Fruit fly (Drosophila melanogaster) whole organism, wandering third instar larva: Measurements from ENCODE around the gene CG1146.

Experiments used
- Abd-B ChIP-seq: fragments of >200 bp; optimal IDR thresholded peaks from 2 replicates; lab custom pipeline; 2017; ENCODE audit warnings: missing biosample characterization, missing genetic modification characterization
- CG32264 ChIP-seq: fragments of 200-800 bp; sonication (Bioruptor generic); optimal IDR thresholded peaks from 2 replicates; lab custom pipeline; 2016; ENCODE audit warnings: missing biosample characterization, missing genetic modification characterization
- CG9705 ChIP-seq: fragments of 200-800 bp; sonication (Bioruptor generic); optimal IDR thresholded peaks from 2 replicates; lab custom pipeline; 2018; ENCODE audit warnings: missing biosample characterization, mild to moderate bottlenecking, missing genetic modification characterization
- CrebA ChIP-seq: fragments of 200-800 bp; sonication (Bioruptor generic); optimal IDR thresholded peaks from 2 replicates; lab custom pipeline; 2016; ENCODE audit warnings: missing biosample characterization, mild to moderate bottlenecking, missing genetic modification characterization, borderline replicate concordance
- Dfd ChIP-seq: fragments of >200 bp; optimal IDR thresholded peaks from 2 replicates; lab custom pipeline; 2017; ENCODE audit warnings: missing biosample characterization, missing genetic modification characterization
- Dif ChIP-seq: fragments of 200-275, 200-300 bp; sonication (Bioruptor generic); optimal IDR thresholded peaks from 2 replicates; lab custom pipeline; 2018; ENCODE audit warnings: missing biosample characterization, missing genetic modification characterization; ENCODE audit not compliant: partially characterized antibody
- GATAd ChIP-seq: sonication (Bioruptor generic); optimal IDR thresholded peaks from 2 replicates; lab custom pipeline; 2016; ENCODE audit warnings: missing biosample characterization, missing genetic modification characterization
- HLH106 ChIP-seq: fragments of 200-800 bp; optimal IDR thresholded peaks from 3 replicates; lab custom pipeline; 2019; ENCODE audit warnings: missing biosample characterization, mild to moderate bottlenecking, missing genetic modification characterization, moderate library complexity
- Hnf4 ChIP-seq: fragments of 200-800 bp; sonication (Bioruptor generic); optimal IDR thresholded peaks from 2 replicates; lab custom pipeline; 2016; ENCODE audit warnings: missing biosample characterization, mild to moderate bottlenecking, missing genetic modification characterization
- Hr78 ChIP-seq: fragments of >200 bp; optimal IDR thresholded peaks from 2 replicates; lab custom pipeline; 2017; ENCODE audit warnings: missing biosample characterization, missing genetic modification characterization
- Hr83 ChIP-seq: fragments of 200-300 bp; sonication (Bioruptor generic); optimal IDR thresholded peaks from 2 replicates; lab custom pipeline; 2016; ENCODE audit warnings: missing biosample characterization, mild to moderate bottlenecking, missing genetic modification characterization, moderate library complexity; ENCODE audit not compliant: poor library complexity, severe bottlenecking
- Jra ChIP-seq: sonication (Bioruptor generic); optimal IDR thresholded peaks from 2 replicates; lab custom pipeline; 2016; ENCODE audit warnings: missing biosample characterization, missing genetic modification characterization
- Mio ChIP-seq: sonication (Bioruptor generic); optimal IDR thresholded peaks from 2 replicates; lab custom pipeline; 2016; ENCODE audit warnings: missing biosample characterization, missing genetic modification characterization
- Myc ChIP-seq: fragments of >200 bp; optimal IDR thresholded peaks from 2 replicates; lab custom pipeline; 2017
- N ChIP-seq: fragments of >200 bp; optimal IDR thresholded peaks from 2 replicates; lab custom pipeline; 2018; ENCODE audit warnings: missing biosample characterization, missing external identifiers, missing genetic modification characterization
- OdsH ChIP-seq: fragments of 200-800 bp; sonication (Bioruptor generic); optimal IDR thresholded peaks from 2 replicates; lab custom pipeline; 2016; ENCODE audit warnings: missing biosample characterization, mild to moderate bottlenecking, missing genetic modification characterization
- Rel ChIP-seq, 2 experiments: fragments of 200-800 bp; sonication (Bioruptor generic) in 1 of 2; optimal IDR thresholded peaks; 2 replicates in 1 of 2; 3 replicates in 1 of 2; lab custom pipeline; 2016 to 2019; ENCODE audit warnings: mild to moderate bottlenecking in 2 of 2, missing biosample characterization in 2 of 2, missing genetic modification characterization in 2 of 2, moderate library complexity in 1 of 2
- Sp1 ChIP-seq: fragments of 200-800 bp; sonication (Bioruptor generic); optimal IDR thresholded peaks from 3 replicates; lab custom pipeline; 2019; ENCODE audit warnings: missing biosample characterization, mild to moderate bottlenecking, missing genetic modification characterization, moderate library complexity
- Vsx2 ChIP-seq: fragments of 200-300, 225-300 bp; sonication (Bioruptor generic); optimal IDR thresholded peaks from 2 replicates; lab custom pipeline; 2018; ENCODE audit warnings: missing biosample characterization, missing genetic modification characterization; ENCODE audit not compliant: partially characterized antibody
- br ChIP-seq: fragments of 200-800 bp; sonication (Bioruptor generic); optimal IDR thresholded peaks from 2 replicates; lab custom pipeline; 2016; ENCODE audit warnings: missing biosample characterization, missing genetic modification characterization
- brk ChIP-seq: fragments of 200-800 bp; sonication (Bioruptor generic); optimal IDR thresholded peaks from 2 replicates; lab custom pipeline; 2016; ENCODE audit warnings: missing biosample characterization, mild to moderate bottlenecking, missing genetic modification characterization
- dl ChIP-seq, 2 experiments: fragments of 175-275, 200-275 bp in 1 of 2; fragments of 200-275 bp in 1 of 2; sonication (Bioruptor generic); optimal IDR thresholded peaks; lab custom pipeline; 2018; ENCODE audit warnings: mild to moderate bottlenecking in 2 of 2, missing biosample characterization in 2 of 2, missing genetic modification characterization in 2 of 2, moderate library complexity in 2 of 2; ENCODE audit not compliant: partially characterized antibody in 2 of 2, insufficient read depth in 1 of 2
- dmrt93B ChIP-seq: fragments of 200-800 bp; sonication (Bioruptor generic); optimal IDR thresholded peaks from 2 replicates; lab custom pipeline; 2018; ENCODE audit warnings: missing biosample characterization, mild to moderate bottlenecking, missing genetic modification characterization
- dsf ChIP-seq: sonication (Bioruptor generic); optimal IDR thresholded peaks from 2 replicates; lab custom pipeline; 2016; ENCODE audit warnings: missing biosample characterization, missing genetic modification characterization, borderline replicate concordance
- ey ChIP-seq: fragments of 200-800 bp; sonication (Bioruptor generic); optimal IDR thresholded peaks from 2 replicates; lab custom pipeline; 2016; ENCODE audit warnings: missing biosample characterization, missing genetic modification characterization
- foxo ChIP-seq, 2 experiments: fragments of 200-800 bp; sonication (Bioruptor generic); optimal IDR thresholded peaks; 2 replicates in 1 of 2; 3 replicates in 1 of 2; lab custom pipeline; 2016 to 2017; ENCODE audit warnings: missing biosample characterization in 2 of 2, missing genetic modification characterization in 2 of 2
- fru ChIP-seq: fragments of 200-800 bp; sonication (Bioruptor generic); optimal IDR thresholded peaks from 3 replicates; lab custom pipeline; 2016; ENCODE audit warnings: missing biosample characterization, mild to moderate bottlenecking, missing genetic modification characterization
- h ChIP-seq: fragments of 200-800 bp; sonication (Bioruptor generic); optimal IDR thresholded peaks from 3 replicates; lab custom pipeline; 2016; ENCODE audit warnings: missing biosample characterization, mild to moderate bottlenecking, missing genetic modification characterization
- jim ChIP-seq: fragments of 175-275, 200-325 bp; sonication (Bioruptor generic); optimal IDR thresholded peaks from 2 replicates; lab custom pipeline; 2016; ENCODE audit warnings: missing biosample characterization, mild to moderate bottlenecking, missing genetic modification characterization
- lola ChIP-seq: fragments of >200 bp; optimal IDR thresholded peaks from 2 replicates; lab custom pipeline; 2017; ENCODE audit warnings: missing biosample characterization, missing genetic modification characterization
- pan ChIP-seq: fragments of >200 bp; optimal IDR thresholded peaks from 2 replicates; lab custom pipeline; 2017
- psq ChIP-seq: fragments of 200-800 bp; sonication (Bioruptor generic); optimal IDR thresholded peaks from 3 replicates; lab custom pipeline; 2017; ENCODE audit warnings: missing biosample characterization, mild to moderate bottlenecking, missing genetic modification characterization, moderate library complexity
- rgr ChIP-seq: fragments of 200-800 bp; sonication (Bioruptor generic); optimal IDR thresholded peaks from 3 replicates; lab custom pipeline; 2016; ENCODE audit warnings: missing biosample characterization, mild to moderate bottlenecking, missing genetic modification characterization
- sage ChIP-seq: fragments of 200-800 bp; sonication (Bioruptor generic); optimal IDR thresholded peaks from 2 replicates; lab custom pipeline; 2016; ENCODE audit warnings: missing biosample characterization, mild to moderate bottlenecking, missing genetic modification characterization
- sv ChIP-seq: fragments of 200-800 bp; sonication (Bioruptor generic); optimal IDR thresholded peaks from 3 replicates; lab custom pipeline; 2016; ENCODE audit warnings: missing biosample characterization, missing genetic modification characterization
- tai ChIP-seq: sonication (Bioruptor generic); optimal IDR thresholded peaks from 2 replicates; lab custom pipeline; 2016; ENCODE audit warnings: missing biosample characterization, missing genetic modification characterization
- usp ChIP-seq: fragments of >200 bp; optimal IDR thresholded peaks from 2 replicates; lab custom pipeline; 2017; ENCODE audit warnings: missing biosample characterization, missing genetic modification characterization
- woc ChIP-seq: sonication (Bioruptor generic); optimal IDR thresholded peaks from 2 replicates; lab custom pipeline; 2016; ENCODE audit warnings: missing biosample characterization, mild to moderate bottlenecking, missing genetic modification characterization

The CG1146 gene

DNA sequence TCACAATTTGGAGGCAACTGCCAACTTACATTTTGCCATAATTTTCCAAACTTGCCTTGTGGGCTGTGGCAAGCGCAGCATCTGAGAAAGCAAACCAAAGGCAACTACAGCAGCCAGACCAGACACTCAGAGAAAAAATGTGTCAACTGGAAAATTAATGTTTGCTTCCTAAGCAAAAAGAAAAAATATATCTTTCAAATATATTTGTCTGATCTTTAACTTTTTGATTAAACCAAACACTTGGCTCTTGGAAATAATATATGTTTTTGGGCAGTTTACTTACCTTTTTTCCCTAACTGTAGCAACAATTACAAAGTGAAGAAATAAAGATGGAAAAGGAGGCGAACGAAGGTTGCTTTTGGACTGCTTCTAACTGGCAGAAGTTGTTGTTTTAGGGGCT, 1.4 kb upstream of the CG1146 start (continued):
- no peak for TF ChIP-seq dsf (GFP tag; lab: Kevin White, UChicago)
- no peak for TF ChIP-seq Vsx2
- TF ChIP-seq CrebA (GFP tag; lab: Kevin White, UChicago), result no peak
- peak; percentile 6 for TF ChIP-seq psq (GFP tag; lab: Kevin White, UChicago)
- TF ChIP-seq lola, result no peak
- TF ChIP-seq usp (GFP tag; lab: Kevin White, UChicago), result no peak
- no peak for TF ChIP-seq brk (GFP tag; lab: Kevin White, UChicago)

DNA sequence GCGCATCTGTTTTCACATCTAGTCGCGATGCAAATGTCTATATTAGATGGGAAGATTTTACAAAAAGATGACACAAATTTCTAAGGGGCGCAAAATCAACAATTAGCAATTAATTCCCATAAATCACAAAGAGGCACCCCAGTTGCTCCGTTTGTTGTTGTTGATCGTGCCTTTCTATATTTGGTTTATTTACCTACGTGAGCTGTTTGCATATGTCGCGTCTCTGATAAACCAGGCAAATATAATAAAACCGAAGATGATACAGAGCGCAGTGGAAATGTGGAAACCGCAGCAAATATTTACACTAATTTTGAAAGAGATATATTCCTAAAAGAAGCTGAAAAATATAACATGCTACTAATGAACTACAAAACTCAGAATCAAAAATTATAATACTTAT, 834 bp downstream of the CG1146 start:
- TF ChIP-seq Myc (lab: Kevin White, UChicago), result no peak
- no peak for TF ChIP-seq Mio (GFP tag; lab: Kevin White, UChicago)
- TF ChIP-seq Sp1, result peak; percentile 15
- TF ChIP-seq sv, result peak; percentile 7
- TF ChIP-seq dl (GFP tag; optimal IDR thresholded peaks at IDR 0.05; lab: Kevin White, UChicago; ENCODE audit: insufficient read depth in 1 of 2, partially characterized antibody in 2 of 2), result no peak
- peak; percentile 12 for TF ChIP-seq HLH106 (tag; lab: Kevin White, UChicago)
- peak in 1 of 2 experiments; percentile 46 for TF ChIP-seq foxo (GFP tag; optimal IDR thresholded peaks at IDR 0.05; lab: Kevin White, UChicago)
- peak; percentile 41 for TF ChIP-seq Hnf4
- TF ChIP-seq Vsx2, result no peak
- no peak for TF ChIP-seq GATAd (GFP tag; lab: Kevin White, UChicago)
- TF ChIP-seq brk (GFP tag; lab: Kevin White, UChicago), result no peak
- no peak for TF ChIP-seq CrebA (GFP tag; lab: Kevin White, UChicago)
- TF ChIP-seq Hr78 (GFP tag; lab: Kevin White, UChicago), result no peak
- TF ChIP-seq dmrt93B, result peak; percentile 10
- no peak for TF ChIP-seq pan (lab: Kevin White, UChicago)
- TF ChIP-seq tai (GFP tag; lab: Kevin White, UChicago), result no peak
- no peak for TF ChIP-seq dsf (GFP tag; lab: Kevin White, UChicago)
- no peak for TF ChIP-seq sage (GFP tag; lab: Kevin White, UChicago)
- peak; percentile 6 for TF ChIP-seq OdsH (GFP tag; lab: Kevin White, UChicago)
- TF ChIP-seq Hr83, result peak; percentile 72
- TF ChIP-seq psq (GFP tag; lab: Kevin White, UChicago), result no peak
- TF ChIP-seq Abd-B (GFP tag; lab: Kevin White, UChicago), result no peak
- TF ChIP-seq Jra (GFP tag; lab: Kevin White, UChicago), result no peak
- no peak for TF ChIP-seq fru (GFP tag; lab: Kevin White, UChicago)
- TF ChIP-seq br (GFP tag; lab: Kevin White, UChicago), result no peak
- TF ChIP-seq Dfd (GFP tag; lab: Kevin White, UChicago), result no peak
- peak; percentile 61 for TF ChIP-seq h
- no peak for TF ChIP-seq jim (GFP tag; lab: Kevin White, UChicago)
- peak; percentile 4 for TF ChIP-seq woc (GFP tag; lab: Kevin White, UChicago)
- TF ChIP-seq rgr (GFP tag; lab: Kevin White, UChicago), result peak; percentile 11
- no peak for TF ChIP-seq N (GFP tag; lab: Kevin White, UChicago)
- TF ChIP-seq CG9705, result peak; percentile 27
- peak; percentile 16 for TF ChIP-seq CG32264 (GFP tag; lab: Kevin White, UChicago)
- no peak for TF ChIP-seq Rel (GFP tag; optimal IDR thresholded peaks at IDR 0.05; lab: Kevin White, UChicago)
- no peak for TF ChIP-seq Rel (tag; optimal IDR thresholded peaks at IDR 0.05; lab: Kevin White, UChicago)
- TF ChIP-seq lola, result no peak
- TF ChIP-seq ey, result peak; percentile 14
- TF ChIP-seq Dif (GFP tag; lab: Kevin White, UChicago), result no peak
- TF ChIP-seq usp (GFP tag; lab: Kevin White, UChicago), result no peak

DNA sequence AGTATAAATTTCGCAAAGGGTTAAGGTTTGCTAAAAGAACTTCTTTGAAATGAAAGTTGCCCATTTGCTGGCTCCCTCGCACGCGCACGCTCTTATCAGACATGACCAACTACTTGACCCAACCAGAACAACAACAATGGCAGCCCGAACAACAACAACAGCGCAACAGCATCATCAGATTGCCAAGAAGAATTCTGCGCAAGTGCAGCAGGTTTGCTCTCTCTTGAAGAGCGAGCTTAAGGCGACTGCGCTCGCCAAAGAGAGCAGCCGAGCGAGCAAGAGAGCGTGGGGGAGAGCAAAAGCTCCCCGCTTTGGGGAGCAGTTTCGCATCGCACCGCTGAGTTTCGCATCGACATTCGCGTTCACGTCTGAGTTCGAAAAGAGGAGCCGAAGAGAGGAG, 1.3 kb downstream of the CG1146 start:
- TF ChIP-seq Myc (lab: Kevin White, UChicago) (no peak), dmrt93B (no peak), fru (GFP tag; lab: Kevin White, UChicago) (no peak), Dif (GFP tag; lab: Kevin White, UChicago) (peak; percentile 98), Rel (GFP tag; optimal IDR thresholded peaks at IDR 0.05; lab: Kevin White, UChicago) (no peak), Rel (tag; optimal IDR thresholded peaks at IDR 0.05; lab: Kevin White, UChicago) (no peak), foxo (GFP tag; optimal IDR thresholded peaks at IDR 0.05; lab: Kevin White, UChicago) (peak; percentile 17 to 58), Jra (GFP tag; lab: Kevin White, UChicago) (no peak), GATAd (GFP tag; lab: Kevin White, UChicago) (no peak), Dfd (GFP tag; lab: Kevin White, UChicago) (no peak), sage (GFP tag; lab: Kevin White, UChicago) (peak; percentile 79), woc (GFP tag; lab: Kevin White, UChicago) (no peak), jim (GFP tag; lab: Kevin White, UChicago) (no peak), h (no peak), dsf (GFP tag; lab: Kevin White, UChicago) (no peak), dl (GFP tag; optimal IDR thresholded peaks at IDR 0.05; lab: Kevin White, UChicago; ENCODE audit: insufficient read depth in 1 of 2, partially characterized antibody in 2 of 2) (peak; percentile 93 to 96), Vsx2 (peak; percentile 95), usp (GFP tag; lab: Kevin White, UChicago) (no peak), N (GFP tag; lab: Kevin White, UChicago) (no peak), Abd-B (GFP tag; lab: Kevin White, UChicago) (no peak), Hr83 (peak; percentile 30), ey (no peak), CrebA (GFP tag; lab: Kevin White, UChicago) (peak; percentile 13)
